Worm (Caenorhabditis elegans) whole organism, mixed stage, embryonic: ENCODE measurements around the gene sre-19.

Source experiments
- ces-1 ChIP-seq: fragments of 150-350 bp; optimal IDR thresholded peaks from 2 replicates; lab custom pipeline; 2014; ENCODE audit warnings: missing biosample characterization, missing genetic modification reagents, missing genetic modification characterization
- lsy-2 ChIP-seq: fragments of 150-350 bp; optimal IDR thresholded peaks from 2 replicates; lab custom pipeline; 2014; ENCODE audit warnings: missing biosample characterization, missing genetic modification characterization
- nhr-28 ChIP-seq: fragments of 150-350 bp; optimal IDR thresholded peaks from 2 replicates; lab custom pipeline; 2014; ENCODE audit warnings: missing biosample characterization, missing genetic modification characterization

- TF ChIP-seq nhr-28 (tag; lab: Kevin White, UChicago) (no peak), lsy-2 (tag; lab: Kevin White, UChicago) (no peak), ces-1 (no peak)
These were observed 31.3 kb downstream of the sre-19 start for ce11 chrIV:12207454-12207853.
